Worm (Caenorhabditis elegans) whole organism, young adult: ENCODE data around the gene W01B6.3.

Experiments used
- B0035.1 ChIP-seq: sonication (generic microtip); optimal IDR thresholded peaks from 2 replicates; lab custom pipeline; 2016; ENCODE audit warnings: missing genetic modification characterization, mild to moderate bottlenecking, missing compliant biosample characterization, missing genotype, missing genetic modification reagents
- B0261.1 ChIP-seq: sonication (generic microtip); optimal IDR thresholded peaks from 2 replicates; lab custom pipeline; 2016; ENCODE audit warnings: mild to moderate bottlenecking, missing genetic modification characterization, moderate library complexity, missing compliant biosample characterization
- F22D6.2 ChIP-seq: sonication (generic microtip); optimal IDR thresholded peaks from 2 replicates; lab custom pipeline; 2016; ENCODE audit warnings: mild to moderate bottlenecking, missing genetic modification characterization, missing compliant biosample characterization
- F23B12.7 ChIP-seq: sonication (generic microtip); optimal IDR thresholded peaks from 2 replicates; lab custom pipeline; 2017; ENCODE audit warnings: missing genetic modification characterization, mild to moderate bottlenecking, missing compliant biosample characterization, antibody characterized with exemption, moderate library complexity; ENCODE audit not compliant: insufficient read depth
- F37B4.10 ChIP-seq: fragments of 200-800 bp; sonication (Bioruptor generic); IDR thresholded peaks from 2 replicates; pipeline ENCODE4 v1.3.6; 2022; ENCODE audit warnings: missing genetic modification characterization, missing compliant biosample characterization
- F52B5.7 ChIP-seq: sonication (generic microtip); optimal IDR thresholded peaks from 2 replicates; lab custom pipeline; 2016; ENCODE audit warnings: mild to moderate bottlenecking, missing genetic modification characterization, missing compliant biosample characterization
- F57A8.1 ChIP-seq: fragments of 200-800 bp; sonication (Bioruptor generic); optimal IDR thresholded peaks from 2 replicates; lab custom pipeline; 2018; ENCODE audit warnings: mild to moderate bottlenecking, missing genetic modification characterization, moderate library complexity, missing compliant biosample characterization
- F57C9.4 ChIP-seq: sonication (generic microtip); optimal IDR thresholded peaks from 2 replicates; lab custom pipeline; 2017; ENCODE audit warnings: mild to moderate bottlenecking, missing genetic modification characterization, missing compliant biosample characterization
- Y56A3A.18 ChIP-seq: fragments of 200-800 bp; sonication (Bioruptor generic); IDR thresholded peaks from 2 replicates; pipeline ENCODE4 v1.3.6; 2022; ENCODE audit warnings: missing genetic modification reagents, missing genetic modification characterization, missing compliant biosample characterization
- Y67H2A.10 ChIP-seq: fragments of 200-800 bp; sonication (Bioruptor generic); conservative IDR thresholded peaks from 2 replicates; pipeline ENCODE4 v1.3.6; 2022; ENCODE audit warnings: missing genetic modification reagents, missing genetic modification characterization, missing compliant biosample characterization
- akir-1 ChIP-seq: fragments of 200-800 bp; sonication (Bioruptor generic); optimal IDR thresholded peaks from 2 replicates; lab custom pipeline; 2018; ENCODE audit warnings: mild to moderate bottlenecking, missing genetic modification characterization, moderate library complexity, missing compliant biosample characterization
- aptf-3 ChIP-seq: fragments of 200-800 bp; sonication (Bioruptor generic); IDR thresholded peaks from 2 replicates; pipeline ENCODE4 v1.3.6; 2022; ENCODE audit warnings: missing genetic modification characterization, missing compliant biosample characterization
- athp-1 ChIP-seq: sonication (generic microtip); optimal IDR thresholded peaks from 2 replicates; lab custom pipeline; 2017; ENCODE audit warnings: mild to moderate bottlenecking, missing genetic modification characterization, missing compliant biosample characterization
- attf-3 ChIP-seq: fragments of 200-800 bp; sonication (Bioruptor generic); conservative IDR thresholded peaks from 2 replicates; pipeline ENCODE4 v1.3.6; 2022; ENCODE audit warnings: missing genetic modification reagents, missing genetic modification characterization, missing compliant biosample characterization
- bed-2 ChIP-seq: fragments of 200-800 bp; sonication (Bioruptor generic); IDR thresholded peaks from 2 replicates; pipeline ENCODE4 v1.3.6; 2022; ENCODE audit warnings: missing genetic modification reagents, missing genetic modification characterization, missing compliant biosample characterization
- ceh-100 ChIP-seq: fragments of 200-800 bp; sonication (Bioruptor generic); IDR thresholded peaks from 2 replicates; pipeline ENCODE4 v1.3.6; 2022; ENCODE audit warnings: missing genetic modification reagents, missing genetic modification characterization, missing compliant biosample characterization
- ceh-27 ChIP-seq: fragments of 200-800 bp; sonication (Bioruptor generic); optimal IDR thresholded peaks from 2 replicates; lab custom pipeline; 2018; ENCODE audit warnings: mild to moderate bottlenecking, missing genetic modification characterization, moderate library complexity, missing compliant biosample characterization
- ceh-58 ChIP-seq: fragments of 200-800 bp; sonication (Bioruptor generic); IDR thresholded peaks from 2 replicates; pipeline ENCODE4 v1.3.6; 2022; ENCODE audit warnings: missing genetic modification characterization, missing compliant biosample characterization
- chd-7 ChIP-seq: sonication (generic microtip); optimal IDR thresholded peaks from 2 replicates; lab custom pipeline; 2016; ENCODE audit warnings: mild to moderate bottlenecking, missing genetic modification characterization, moderate library complexity, missing compliant biosample characterization
- die-1 ChIP-seq: sonication (generic microtip); optimal IDR thresholded peaks from 2 replicates; lab custom pipeline; 2016; ENCODE audit warnings: missing genotype, mild to moderate bottlenecking, missing genetic modification characterization, missing compliant biosample characterization
- dpff-1 ChIP-seq: sonication (generic microtip); optimal IDR thresholded peaks from 2 replicates; lab custom pipeline; 2017; ENCODE audit warnings: mild to moderate bottlenecking, missing genetic modification characterization, missing compliant biosample characterization
- dpl-1 ChIP-seq: fragments of 150-350 bp; optimal IDR thresholded peaks from 2 replicates; lab custom pipeline; 2014; ENCODE audit warnings: missing biosample characterization, missing genetic modification reagents, missing genetic modification characterization
- efl-1 ChIP-seq: fragments of 150-350 bp; optimal IDR thresholded peaks from 2 replicates; lab custom pipeline; 2014; ENCODE audit warnings: missing biosample characterization, missing genetic modification reagents, missing genetic modification characterization
- egl-18 ChIP-seq: fragments of 200-800 bp; sonication (Bioruptor generic); IDR thresholded peaks from 2 replicates; pipeline ENCODE4 v1.3.6; 2022; ENCODE audit warnings: missing genetic modification reagents, missing genetic modification characterization, missing compliant biosample characterization
- ekl-4 ChIP-seq: fragments of 200-800 bp; sonication (Bioruptor generic); IDR thresholded peaks from 2 replicates; pipeline ENCODE4 v1.3.6; 2022; ENCODE audit warnings: missing genetic modification reagents, missing genetic modification characterization, missing compliant biosample characterization
- gei-17 ChIP-seq: fragments of 200-800 bp; sonication (Bioruptor generic); optimal IDR thresholded peaks from 2 replicates; lab custom pipeline; 2018; ENCODE audit warnings: mild to moderate bottlenecking, missing genetic modification characterization, missing compliant biosample characterization
- hlh-12 ChIP-seq: sonication (generic microtip); optimal IDR thresholded peaks from 2 replicates; lab custom pipeline; 2016; ENCODE audit warnings: missing genetic modification characterization, missing compliant biosample characterization
- hmg-1.2 ChIP-seq: fragments of 200-800 bp; sonication (Bioruptor generic); IDR thresholded peaks from 2 replicates; pipeline ENCODE4 v1.3.6; 2022; ENCODE audit warnings: missing genetic modification reagents, missing genetic modification characterization, missing compliant biosample characterization
- let-526 ChIP-seq: fragments of 200-800 bp; sonication (Bioruptor generic); IDR thresholded peaks from 2 replicates; pipeline ENCODE4 v1.3.6; 2022; ENCODE audit warnings: missing genetic modification reagents, missing genetic modification characterization, missing compliant biosample characterization
- lin-26 ChIP-seq: fragments of 200-800 bp; sonication (Bioruptor generic); IDR thresholded peaks from 2 replicates; pipeline ENCODE4 v1.3.6; 2022; ENCODE audit warnings: missing genetic modification reagents, missing genetic modification characterization, missing compliant biosample characterization
- lin-35 ChIP-seq, 3 experiments: fragments of 150-350 bp in 2 of 3; sonication (generic microtip) in 1 of 3; optimal IDR thresholded peaks; 2 replicates each; lab custom pipeline; 2014 to 2018; ENCODE audit warnings: missing biosample characterization in 3 of 3, missing genetic modification characterization in 3 of 3, missing genetic modification reagents in 3 of 3
- lsy-27 ChIP-seq: sonication (generic microtip); optimal IDR thresholded peaks from 2 replicates; lab custom pipeline; 2017; ENCODE audit warnings: missing genetic modification characterization, mild to moderate bottlenecking, missing compliant biosample characterization, antibody characterized with exemption, missing genotype, borderline replicate concordance; ENCODE audit not compliant: insufficient read depth
- nfya-1 ChIP-seq: sonication (generic microtip); optimal IDR thresholded peaks from 2 replicates; lab custom pipeline; 2017; ENCODE audit warnings: antibody characterized with exemption, missing compliant biosample characterization, missing genetic modification characterization, borderline replicate concordance; ENCODE audit not compliant: insufficient read depth
- nfyb-1 ChIP-seq: fragments of 200-800 bp; sonication (Bioruptor generic); IDR thresholded peaks from 2 replicates; pipeline ENCODE4 v1.3.6; 2022; ENCODE audit warnings: missing genetic modification reagents, missing genetic modification characterization, missing compliant biosample characterization
- rcor-1 ChIP-seq: fragments of 200-800 bp; sonication (Bioruptor generic); IDR thresholded peaks from 2 replicates; pipeline ENCODE4 v1.3.6; 2022; ENCODE audit warnings: missing genetic modification reagents, missing genetic modification characterization, missing compliant biosample characterization
- snpc-3.4 ChIP-seq: sonication (generic microtip); optimal IDR thresholded peaks from 2 replicates; lab custom pipeline; 2017; ENCODE audit warnings: missing genetic modification characterization, mild to moderate bottlenecking, missing compliant biosample characterization, antibody characterized with exemption, moderate library complexity, missing genotype, missing genetic modification reagents
- tbx-9 ChIP-seq: sonication (generic microtip); optimal IDR thresholded peaks from 2 replicates; lab custom pipeline; 2016; ENCODE audit warnings: borderline replicate concordance, missing genetic modification characterization, inconsistent platforms, missing compliant biosample characterization
- tlf-1 ChIP-seq: fragments of 200-800 bp; sonication (Bioruptor generic); optimal IDR thresholded peaks from 2 replicates; lab custom pipeline; 2018; ENCODE audit warnings: mild to moderate bottlenecking, missing genetic modification characterization, missing compliant biosample characterization
- unc-130 ChIP-seq: sonication (generic microtip); optimal IDR thresholded peaks from 2 replicates; lab custom pipeline; 2016; ENCODE audit warnings: missing genetic modification reagents, missing genetic modification characterization, missing compliant biosample characterization
- zfh-2 ChIP-seq: fragments of 200-800 bp; sonication (Bioruptor generic); conservative IDR thresholded peaks from 2 replicates; pipeline ENCODE4 v1.3.6; 2022; ENCODE audit warnings: missing genetic modification reagents, missing genetic modification characterization, missing compliant biosample characterization

W01B6.3 gene

DNA sequence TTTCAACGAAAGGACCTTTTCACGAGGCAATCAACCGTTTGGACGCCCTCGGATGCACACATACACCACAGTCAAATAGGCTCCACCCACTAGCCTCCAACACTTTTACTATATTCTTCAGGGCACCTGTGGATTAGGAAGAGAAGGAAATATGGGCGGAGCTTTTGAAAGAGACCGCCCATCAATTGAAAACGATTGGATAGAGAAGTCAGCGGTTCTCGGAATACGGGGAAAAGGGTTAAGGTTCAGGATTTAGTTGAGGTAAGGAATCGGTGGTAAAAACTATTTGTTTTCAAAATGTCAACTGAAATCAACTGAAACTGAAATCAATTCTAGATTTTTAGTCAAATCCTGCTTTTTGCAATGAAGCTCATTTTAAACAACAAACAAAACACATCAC, 38.0 kb upstream of the W01B6.3 start, which contains the start of gene egl-38 (continued):
- TF ChIP-seq ekl-4 (no peak), zfh-2 (GFP tag; lab: Robert Waterston, UW) (no peak), ceh-27 (GFP tag; lab: Kevin White, UChicago) (no peak), F23B12.7 (tag; lab: Kevin White, UChicago) (no peak)

ce11 chrIV:10096881-10097280, 24.5 kb upstream of the W01B6.3 start, which contains the start of gene dis-3:
dis-3 (plus strand) TSS chrIV:10097202.
- TF ChIP-seq lin-26 (GFP tag; lab: Robert Waterston, UW) = no peak
- TF ChIP-seq chd-7 (tag; lab: Kevin White, UChicago) = no peak
- TF ChIP-seq dpl-1 = no peak
- no peak for TF ChIP-seq B0261.1
- peak; percentile 88 for TF ChIP-seq attf-3 (GFP tag; lab: Robert Waterston, UW)
- no peak for TF ChIP-seq ceh-58 (GFP tag; lab: Robert Waterston, UW)
- TF ChIP-seq athp-1 (tag; lab: Kevin White, UChicago) = no peak
- no peak for TF ChIP-seq dpff-1 (tag; lab: Kevin White, UChicago)
- no peak for TF ChIP-seq F57A8.1

- TF ChIP-seq lin-35 (GFP tag; optimal IDR thresholded peaks at IDR 0.05; lab: Kevin White, UChicago) (no peak), let-526 (GFP tag; lab: Robert Waterston, UW) (no peak), F37B4.10 (GFP tag; lab: Robert Waterston, UW) (no peak), tbx-9 (tag; lab: Kevin White, UChicago) (no peak), F22D6.2 (tag; lab: Kevin White, UChicago) (no peak), Y56A3A.18 (GFP tag; lab: Robert Waterston, UW) (no peak), nfya-1 (tag; lab: Kevin White, UChicago) (no peak), lsy-27 (tag; lab: Kevin White, UChicago) (no peak), hmg-1.2 (GFP tag; lab: Robert Waterston, UW) (no peak), tlf-1 (GFP tag; lab: Kevin White, UChicago) (no peak), egl-18 (GFP tag; lab: Robert Waterston, UW) (no peak)
These were observed 22.7 kb upstream of the W01B6.3 start, which contains the start of the genes C04G2.5 and msp-36 for ce11 chrIV:10095171-10095570. C04G2.5 (minus strand) TSS chrIV:10095271. msp-36 (plus strand) TSS chrIV:10095433.

DNA sequence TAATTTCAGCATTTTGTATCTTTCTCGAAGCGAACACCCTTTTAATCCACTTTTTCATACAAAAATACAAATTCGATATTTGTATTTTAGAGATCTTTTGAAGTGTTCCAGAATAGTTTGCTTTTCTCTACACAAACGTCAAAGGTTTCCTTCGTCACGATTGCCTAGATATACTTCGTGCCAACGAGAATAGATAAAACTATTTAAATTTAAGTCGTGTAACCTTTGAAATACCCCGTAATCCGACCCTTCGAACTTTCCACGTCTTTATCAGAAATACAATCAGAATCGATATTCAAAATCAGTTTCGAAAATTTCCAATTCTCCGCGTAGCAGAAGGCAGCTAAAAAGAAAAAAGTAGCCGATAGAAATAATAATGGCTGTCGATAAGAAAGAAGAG, 17.9 kb upstream of the W01B6.3 start, which contains the start of gene ttbk-5:
Gene ttbk-5, plus strand, starts transcription at position 301 of the 400 bp plus-strand sequence.
- no peak for TF ChIP-seq chd-7 (tag; lab: Kevin White, UChicago)

DNA sequence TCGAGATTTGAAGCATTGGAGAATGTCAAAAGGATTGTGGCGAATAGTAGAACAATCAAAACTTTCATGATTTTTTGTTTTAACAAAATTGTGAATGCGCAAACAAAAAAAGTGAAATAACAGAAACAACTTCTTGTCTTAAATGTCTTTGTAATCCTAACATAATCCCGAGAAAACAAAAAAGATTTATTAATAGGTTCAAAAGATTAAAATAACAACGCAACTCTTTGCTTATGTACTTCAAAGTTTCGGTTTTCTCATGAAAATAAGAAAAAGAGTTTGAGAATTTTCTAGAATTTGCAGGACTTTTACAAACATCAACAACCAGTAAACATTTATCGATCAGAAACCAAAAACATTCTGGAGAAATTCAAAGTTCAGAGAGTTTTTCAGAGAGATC, 17.4 kb upstream of the W01B6.3 start, which contains the start of gene ttr-39:
Gene ttr-39, minus strand, starts transcription at position 101 of the 400 bp plus-strand sequence.
- TF ChIP-seq lin-35 (GFP tag; optimal IDR thresholded peaks at IDR 0.05; lab: Kevin White, UChicago) = no peak
- no peak for TF ChIP-seq B0035.1 (tag; lab: Kevin White, UChicago)
- no peak for TF ChIP-seq rcor-1
- TF ChIP-seq Y67H2A.10 (GFP tag; lab: Robert Waterston, UW) = no peak
- TF ChIP-seq nfyb-1 (GFP tag; lab: Robert Waterston, UW) = no peak
- TF ChIP-seq F52B5.7 (tag; lab: Kevin White, UChicago) = no peak
- TF ChIP-seq akir-1 (GFP tag; lab: Kevin White, UChicago) = no peak
- TF ChIP-seq snpc-3.4 (tag; lab: Kevin White, UChicago) = no peak
- no peak for TF ChIP-seq hlh-12
- TF ChIP-seq die-1 (tag; lab: Kevin White, UChicago) = no peak
- TF ChIP-seq dpff-1 (tag; lab: Kevin White, UChicago) = no peak
- no peak for TF ChIP-seq gei-17 (GFP tag; lab: Kevin White, UChicago)
- no peak for TF ChIP-seq efl-1 (GFP tag; lab: Kevin White, UChicago)
- TF ChIP-seq aptf-3 (GFP tag; lab: Robert Waterston, UW) = no peak
- no peak for TF ChIP-seq bed-2 (GFP tag; lab: Robert Waterston, UW)
- TF ChIP-seq hmg-1.2 (GFP tag; lab: Robert Waterston, UW) = no peak
- no peak for TF ChIP-seq F57C9.4 (tag; lab: Kevin White, UChicago)
- no peak for TF ChIP-seq attf-3 (GFP tag; lab: Robert Waterston, UW)
- no peak for TF ChIP-seq unc-130 (GFP tag; lab: Kevin White, UChicago)
- no peak for TF ChIP-seq ceh-100 (GFP tag; lab: Robert Waterston, UW)
